Fruit fly (Drosophila melanogaster) whole organism, pupa: ENCODE results near the gene rtp.

Source experiments
- CG34367 ChIP-seq: fragments of 200-800 bp; sonication (Bioruptor generic); optimal IDR thresholded peaks from 2 replicates; lab custom pipeline; 2018; ENCODE audit warnings: missing biosample characterization, mild to moderate bottlenecking, missing genetic modification characterization
- CG8301 ChIP-seq: fragments of 200-800 bp; sonication (Bioruptor generic); optimal IDR thresholded peaks from 2 replicates; lab custom pipeline; 2018; ENCODE audit warnings: missing biosample characterization, mild to moderate bottlenecking, missing genetic modification characterization
- EcR ChIP-seq: fragments of 200-800 bp; sonication (Bioruptor generic); optimal IDR thresholded peaks from 3 replicates; lab custom pipeline; 2019; ENCODE audit warnings: missing biosample characterization, missing genetic modification characterization, mild to moderate bottlenecking, moderate library complexity, missing genetic modification reagents
- Pif1A ChIP-seq: fragments of 200-800 bp; sonication (Bioruptor generic); optimal IDR thresholded peaks from 3 replicates; lab custom pipeline; 2016; ENCODE audit warnings: missing biosample characterization, missing genetic modification characterization
- Snoo ChIP-seq: fragments of 200-800 bp; sonication (Bioruptor generic); optimal IDR thresholded peaks from 3 replicates; lab custom pipeline; 2017; ENCODE audit warnings: missing biosample characterization, mild to moderate bottlenecking, missing genetic modification characterization, inconsistent platforms
- gl ChIP-seq: fragments of 200-800 bp; sonication (Bioruptor generic); optimal IDR thresholded peaks from 2 replicates; lab custom pipeline; 2018; ENCODE audit warnings: missing biosample characterization, mild to moderate bottlenecking, missing genetic modification characterization
- rn ChIP-seq: fragments of 200-800 bp; sonication (Bioruptor generic); IDR thresholded peaks from 2 replicates; pipeline ENCODE4 v1.3.6; 2022; ENCODE audit warnings: missing biosample characterization, missing genetic modification characterization

DNA sequence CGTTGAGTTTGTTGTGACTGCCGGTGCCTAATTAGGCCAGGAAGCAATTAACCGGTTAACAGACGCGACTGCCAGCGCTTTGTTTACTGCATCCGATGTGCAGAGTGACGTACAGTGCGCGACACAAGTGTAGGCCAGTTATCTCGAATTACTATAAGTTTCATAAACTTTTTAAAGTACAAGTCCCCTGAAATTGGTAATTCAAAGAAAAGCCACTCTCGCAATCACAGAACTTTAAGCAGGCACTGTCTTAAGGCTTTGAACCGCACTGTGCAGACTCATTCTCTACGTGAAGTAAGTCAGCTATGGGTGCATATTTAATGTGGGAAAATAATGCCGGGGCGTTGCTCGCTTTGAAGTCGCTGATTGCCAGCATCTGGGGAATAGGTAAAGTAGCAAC lies 27.6 kb downstream of the rtp start:
- peak; percentile 93 for TF ChIP-seq Pif1A
- TF ChIP-seq rn (GFP tag; lab: Robert Waterston, UW), result peak; percentile 80; the same call in 1 of the 2 replicates
- peak; percentile 76 for TF ChIP-seq Snoo
- peak; percentile 43 for TF ChIP-seq EcR (GFP tag; lab: Kevin White, UChicago)
- peak; percentile 86 for TF ChIP-seq CG34367 (tag; lab: Kevin White, UChicago)
- peak; percentile 92 for TF ChIP-seq CG8301 (tag; lab: Kevin White, UChicago)
- TF ChIP-seq gl, result peak; percentile 81
